Fruit fly (Drosophila melanogaster) whole organism, embryonic: ENCODE measurements around the gene Rbp.

Experiments
- Ada2b ChIP-seq: fragments of 200-800 bp; sonication (Bioruptor generic); IDR thresholded peaks from 2 replicates; pipeline ENCODE4 v1.3.6; 2022; ENCODE audit warnings: missing biosample characterization, missing genetic modification characterization
- Atf-2 ChIP-seq: fragments of 200-800 bp; sonication (Bioruptor generic); optimal IDR thresholded peaks from 2 replicates; lab custom pipeline; 2016; ENCODE audit warnings: missing biosample characterization, missing genetic modification characterization
- Bgb ChIP-seq: fragments of 200-800 bp; sonication (Bioruptor generic); IDR thresholded peaks from 2 replicates; pipeline ENCODE4 v1.3.6; 2022; ENCODE audit warnings: missing biosample characterization, missing genetic modification characterization; ENCODE audit not compliant: partially characterized antibody
- Bteb2 ChIP-seq: fragments of 200-800 bp; sonication (Bioruptor generic); optimal IDR thresholded peaks from 2 replicates; lab custom pipeline; 2016; ENCODE audit warnings: missing biosample characterization, missing genetic modification characterization
- CG10147 ChIP-seq: fragments of 200-800 bp; sonication (Bioruptor generic); optimal IDR thresholded peaks from 2 replicates; lab custom pipeline; 2019; ENCODE audit warnings: missing biosample characterization, mild to moderate bottlenecking, missing genetic modification characterization, moderate library complexity
- CG10321 ChIP-seq: fragments of 200-800 bp; sonication (Bioruptor generic); IDR thresholded peaks from 2 replicates; pipeline ENCODE4 v1.3.6; 2022; ENCODE audit warnings: missing biosample characterization, missing genetic modification characterization
- CG11247 ChIP-seq: fragments of 200-800 bp; sonication (Bioruptor generic); IDR thresholded peaks from 2 replicates; pipeline ENCODE4 v1.3.6; 2022; ENCODE audit warnings: missing biosample characterization, missing genetic modification characterization
- CG12769 ChIP-seq: fragments of 200-800 bp; sonication (Bioruptor generic); optimal IDR thresholded peaks from 2 replicates; lab custom pipeline; 2019; ENCODE audit warnings: missing biosample characterization, mild to moderate bottlenecking, missing genetic modification characterization, moderate library complexity
- CG14710 ChIP-seq: fragments of 200-800 bp; sonication (Bioruptor generic); optimal IDR thresholded peaks from 3 replicates; lab custom pipeline; 2019; ENCODE audit warnings: missing biosample characterization, mild to moderate bottlenecking, missing genetic modification characterization, moderate library complexity
- CG15479 ChIP-seq: fragments of 200-800 bp; sonication (Bioruptor generic); optimal IDR thresholded peaks from 3 replicates; lab custom pipeline; 2019; ENCODE audit warnings: missing biosample characterization, mild to moderate bottlenecking, missing genetic modification characterization, moderate library complexity
- CG15514 ChIP-seq: fragments of 200-800 bp; sonication (Bioruptor generic); optimal IDR thresholded peaks from 3 replicates; lab custom pipeline; 2017; ENCODE audit warnings: missing biosample characterization, missing genetic modification characterization, mild to moderate bottlenecking, moderate library complexity, missing genetic modification reagents
- CG16779 ChIP-seq: fragments of 200-800 bp; sonication (Bioruptor generic); IDR thresholded peaks from 2 replicates; pipeline ENCODE4 v1.3.6; 2022; ENCODE audit warnings: missing biosample characterization, missing genetic modification characterization
- CG16863 ChIP-seq: fragments of 200-800 bp; sonication (Bioruptor generic); optimal IDR thresholded peaks from 3 replicates; lab custom pipeline; 2016; ENCODE audit warnings: missing biosample characterization, missing genetic modification characterization
- CG17359 ChIP-seq: fragments of 200-800 bp; sonication (Bioruptor generic); optimal IDR thresholded peaks from 3 replicates; lab custom pipeline; 2018; ENCODE audit warnings: missing biosample characterization, mild to moderate bottlenecking, missing genetic modification characterization, moderate library complexity
- CG17612 ChIP-seq: fragments of 200-800 bp; sonication (Bioruptor generic); IDR thresholded peaks from 2 replicates; pipeline ENCODE4 v1.3.6; 2022; ENCODE audit warnings: missing biosample characterization, missing genetic modification characterization
- CG30431 ChIP-seq: fragments of 200-800 bp; sonication (Bioruptor generic); optimal IDR thresholded peaks from 2 replicates; lab custom pipeline; 2017; ENCODE audit warnings: missing biosample characterization, missing genetic modification characterization
- CG6254 ChIP-seq: fragments of 200-800 bp; sonication (Bioruptor generic); optimal IDR thresholded peaks from 3 replicates; lab custom pipeline; 2017; ENCODE audit warnings: mild to moderate bottlenecking, missing biosample characterization, missing genetic modification reagents, missing genetic modification characterization
- CG7271 ChIP-seq: fragments of 200-800 bp; sonication (Bioruptor generic); optimal IDR thresholded peaks from 2 replicates; lab custom pipeline; 2018; ENCODE audit warnings: missing biosample characterization, mild to moderate bottlenecking, missing genetic modification characterization, moderate library complexity
- CG8924 ChIP-seq: fragments of 200-800 bp; optimal IDR thresholded peaks from 3 replicates; lab custom pipeline; 2019; ENCODE audit warnings: missing biosample characterization, mild to moderate bottlenecking, missing genetic modification characterization, moderate library complexity
- CG9437 ChIP-seq: fragments of 200-800 bp; sonication (Bioruptor generic); optimal IDR thresholded peaks from 2 replicates; lab custom pipeline; 2018; ENCODE audit warnings: missing biosample characterization, mild to moderate bottlenecking, missing genetic modification characterization
- CG9817 ChIP-seq: fragments of 200-800 bp; sonication (Bioruptor generic); optimal IDR thresholded peaks from 2 replicates; lab custom pipeline; 2018; ENCODE audit warnings: missing biosample characterization, mild to moderate bottlenecking, missing genetic modification characterization, moderate library complexity
- CoRest ChIP-seq: fragments of 200-800 bp; sonication (Bioruptor generic); optimal IDR thresholded peaks from 3 replicates; lab custom pipeline; 2018; ENCODE audit warnings: missing biosample characterization, mild to moderate bottlenecking, missing genetic modification characterization, moderate library complexity
- Drgx ChIP-seq: fragments of 200-800 bp; sonication (Bioruptor generic); IDR thresholded peaks from 2 replicates; pipeline ENCODE4 v1.3.6; 2022; ENCODE audit warnings: missing biosample characterization, missing genetic modification characterization
- Hey ChIP-seq: fragments of 200-800 bp; sonication (Bioruptor generic); optimal IDR thresholded peaks from 3 replicates; lab custom pipeline; 2018; ENCODE audit warnings: missing biosample characterization, mild to moderate bottlenecking, missing genetic modification characterization
- Hsf ChIP-seq: fragments of 200-800 bp; sonication (Bioruptor generic); optimal IDR thresholded peaks from 3 replicates; lab custom pipeline; 2016; ENCODE audit warnings: missing biosample characterization, missing genetic modification characterization
- MBD-R2 ChIP-seq: fragments of 200-800 bp; sonication (Bioruptor generic); IDR thresholded peaks from 2 replicates; pipeline ENCODE4 v1.3.6; 2022; ENCODE audit warnings: missing biosample characterization, missing genetic modification characterization
- MESR4 ChIP-seq: fragments of 200-800 bp; sonication (Bioruptor generic); optimal IDR thresholded peaks from 2 replicates; lab custom pipeline; 2018; ENCODE audit warnings: missing biosample characterization, mild to moderate bottlenecking, missing genetic modification characterization, moderate library complexity
- Med ChIP-seq: fragments of 200-800 bp; sonication (Bioruptor generic); peaks from one replicate; lab custom pipeline; 2016; ENCODE audit warnings: missing biosample characterization, missing genetic modification characterization, mild to moderate bottlenecking, inconsistent platforms, moderate library complexity
- NC2β ChIP-seq: fragments of 200-800 bp; sonication (Bioruptor generic); optimal IDR thresholded peaks from 2 replicates; lab custom pipeline; 2016; ENCODE audit warnings: missing biosample characterization, missing genetic modification characterization
- Nf-YC ChIP-seq: fragments of 200-800 bp; optimal IDR thresholded peaks from 3 replicates; lab custom pipeline; 2019; ENCODE audit warnings: missing biosample characterization, mild to moderate bottlenecking, missing genetic modification characterization, moderate library complexity
- Scr ChIP-seq: fragments of 200-800 bp; sonication (Bioruptor generic); IDR thresholded peaks from 2 replicates; pipeline ENCODE4 v1.3.6; 2022; ENCODE audit warnings: missing biosample characterization, missing genetic modification characterization; ENCODE audit not compliant: partially characterized antibody
- Side ChIP-seq: fragments of 200-800 bp; sonication (Bioruptor generic); optimal IDR thresholded peaks from 2 replicates; lab custom pipeline; 2016; ENCODE audit warnings: missing biosample characterization, missing genetic modification characterization
- Tbp ChIP-seq: fragments of >200 bp; optimal IDR thresholded peaks from 2 replicates; lab custom pipeline; 2018; ENCODE audit warnings: missing biosample characterization, missing genetic modification characterization
- Xrp1 ChIP-seq: fragments of 200-800 bp; sonication (Bioruptor generic); IDR thresholded peaks from 2 replicates; pipeline ENCODE4 v1.3.6; 2022; ENCODE audit warnings: missing biosample characterization, missing genetic modification characterization
- al ChIP-seq: fragments of 200-800 bp; sonication (Bioruptor generic); IDR thresholded peaks from 2 replicates; pipeline ENCODE4 v1.3.6; 2022; ENCODE audit warnings: missing biosample characterization, missing genetic modification characterization
- cas ChIP-seq: fragments of 200-800 bp; sonication (Bioruptor generic); IDR thresholded peaks from 2 replicates; pipeline ENCODE4 v1.3.6; 2022; ENCODE audit warnings: missing biosample characterization, missing genetic modification characterization
- gro ChIP-seq: fragments of 200-800 bp; sonication (Bioruptor generic); optimal IDR thresholded peaks from 2 replicates; lab custom pipeline; 2016; ENCODE audit warnings: missing biosample characterization, missing genetic modification characterization
- nerfin-2 ChIP-seq: fragments of 200-800 bp; sonication (Bioruptor generic); IDR thresholded peaks from 2 replicates; pipeline ENCODE4 v1.3.6; 2022; ENCODE audit warnings: missing biosample characterization, missing genetic modification characterization; ENCODE audit not compliant: partially characterized antibody
- nom ChIP-seq: fragments of 200-800 bp; sonication (Bioruptor generic); optimal IDR thresholded peaks from 2 replicates; lab custom pipeline; 2017; ENCODE audit warnings: missing biosample characterization, missing genetic modification characterization, mild to moderate bottlenecking, moderate library complexity, missing genetic modification reagents
- phol ChIP-seq: fragments of 200-800 bp; sonication (Bioruptor generic); optimal IDR thresholded peaks from 3 replicates; lab custom pipeline; 2018; ENCODE audit warnings: missing biosample characterization, mild to moderate bottlenecking, missing genetic modification characterization, moderate library complexity
- sima ChIP-seq: fragments of 200-800 bp; sonication (Bioruptor generic); optimal IDR thresholded peaks from 2 replicates; lab custom pipeline; 2016; ENCODE audit warnings: missing biosample characterization, missing genetic modification characterization
- sna ChIP-seq: fragments of 200-800 bp; sonication (Bioruptor generic); IDR thresholded peaks from 2 replicates; pipeline ENCODE4 v1.3.6; 2022; ENCODE audit warnings: missing biosample characterization, missing genetic modification characterization; ENCODE audit not compliant: partially characterized antibody
- tio ChIP-seq: fragments of 200-800 bp; sonication (Bioruptor generic); optimal IDR thresholded peaks from 2 replicates; lab custom pipeline; 2017; ENCODE audit warnings: missing biosample characterization, missing genetic modification characterization, inconsistent platforms
- tna ChIP-seq: fragments of 200-800 bp; sonication (Bioruptor generic); IDR thresholded peaks from 2 replicates; pipeline ENCODE4 v1.3.6; 2022; ENCODE audit warnings: missing biosample characterization, missing genetic modification characterization; ENCODE audit not compliant: partially characterized antibody
- unpg ChIP-seq: fragments of 200-800 bp; sonication (Bioruptor generic); optimal IDR thresholded peaks from 3 replicates; lab custom pipeline; 2018; ENCODE audit warnings: missing biosample characterization, mild to moderate bottlenecking, missing genetic modification characterization, moderate library complexity
- wek ChIP-seq: fragments of 200-800 bp; sonication (Bioruptor generic); optimal IDR thresholded peaks from 3 replicates; lab custom pipeline; 2018; ENCODE audit warnings: missing biosample characterization, mild to moderate bottlenecking, missing genetic modification characterization, moderate library complexity
- wor ChIP-seq: fragments of 200-800 bp; sonication (Bioruptor generic); IDR thresholded peaks from 2 replicates; pipeline ENCODE4 v1.3.6; 2022; ENCODE audit warnings: missing biosample characterization, missing genetic modification characterization
- zf30C ChIP-seq: fragments of 200-800 bp; sonication (Bioruptor generic); optimal IDR thresholded peaks from 3 replicates; lab custom pipeline; 2018; ENCODE audit warnings: missing biosample characterization, mild to moderate bottlenecking, missing genetic modification characterization

The Rbp gene

dm6 chr3R:15356645-15357431 is 17.6 kb upstream of the Rbp start, which contains the start of the genes Atg4b and Hibch (continued):
- peak; percentile 70 for TF ChIP-seq CG6254
- TF ChIP-seq nerfin-2 (GFP tag; lab: Robert Waterston, UW): no peak
- peak; percentile 75 for TF ChIP-seq nom (GFP tag; lab: Kevin White, UChicago)
- TF ChIP-seq CG15514: peak; percentile 84
- TF ChIP-seq Nf-YC (tag; lab: Kevin White, UChicago): peak; percentile 87
- peak; percentile 79 for TF ChIP-seq Ada2b (GFP tag; lab: Robert Waterston, UW)
- TF ChIP-seq gro (GFP tag; lab: Kevin White, UChicago): no peak
- TF ChIP-seq CG16863 (GFP tag; lab: Kevin White, UChicago): peak; percentile 0
- peak; percentile 58 for TF ChIP-seq Hsf (GFP tag; lab: Kevin White, UChicago)
- peak; percentile 91 for TF ChIP-seq CG14710 (tag; lab: Kevin White, UChicago)
- peak; percentile 70 for TF ChIP-seq Med (GFP tag; lab: Kevin White, UChicago)
- no peak for TF ChIP-seq Atf-2 (GFP tag; lab: Kevin White, UChicago)
- TF ChIP-seq CG15479 (GFP tag; lab: Kevin White, UChicago): peak; percentile 62
- peak; percentile 70 for TF ChIP-seq CG30431
- TF ChIP-seq Tbp (GFP tag; lab: Kevin White, UChicago): no peak
- TF ChIP-seq Xrp1 (GFP tag; lab: Robert Waterston, UW): peak; percentile 86
- TF ChIP-seq CG17612 (GFP tag; lab: Robert Waterston, UW): peak; percentile 66; the same call in 1 of the 2 replicates
- peak; percentile 87 for TF ChIP-seq MBD-R2 (GFP tag; lab: Robert Waterston, UW)
- TF ChIP-seq CG9437 (GFP tag; lab: Kevin White, UChicago): peak; percentile 72
- no peak for TF ChIP-seq sna (GFP tag; lab: Robert Waterston, UW)
- peak; percentile 80 for TF ChIP-seq unpg
- peak; percentile 18; the same call in 1 of the 2 replicates for TF ChIP-seq wor (GFP tag; lab: Robert Waterston, UW)
- TF ChIP-seq CG12769: no peak
- TF ChIP-seq CG16779 (GFP tag; lab: Robert Waterston, UW): 0 out of 2 replicates have a peak, but pooled peaks have one; percentile 27
- TF ChIP-seq Scr (GFP tag; lab: Robert Waterston, UW): peak; percentile 22; the same call in 1 of the 2 replicates
- peak; percentile 90 for TF ChIP-seq CG9817 (tag; lab: Kevin White, UChicago)
- TF ChIP-seq CG11247 (GFP tag; lab: Robert Waterston, UW): peak; percentile 65
- TF ChIP-seq phol (tag; lab: Kevin White, UChicago): peak; percentile 85
- TF ChIP-seq Side (GFP tag; lab: Kevin White, UChicago): no peak
- no peak for TF ChIP-seq Bgb (GFP tag; lab: Robert Waterston, UW)
- peak; percentile 83 for TF ChIP-seq CG17359 (tag; lab: Kevin White, UChicago)
- no peak for TF ChIP-seq sima
- no peak for TF ChIP-seq tio (GFP tag; lab: Kevin White, UChicago)
- TF ChIP-seq zf30C (GFP tag; lab: Kevin White, UChicago): no peak
- TF ChIP-seq CG7271: no peak
- TF ChIP-seq Bteb2 (GFP tag; lab: Kevin White, UChicago): peak; percentile 16
- peak; percentile 79 for TF ChIP-seq MESR4 (GFP tag; lab: Kevin White, UChicago)
- TF ChIP-seq CG10321 (GFP tag; lab: Robert Waterston, UW): no peak
- TF ChIP-seq Drgx (GFP tag; lab: Robert Waterston, UW): peak; percentile 72
- peak; percentile 78 for TF ChIP-seq al (GFP tag; lab: Robert Waterston, UW)
- peak; percentile 91 for TF ChIP-seq CG8924 (tag; lab: Kevin White, UChicago)
- TF ChIP-seq tna (GFP tag; lab: Robert Waterston, UW): no peak
- TF ChIP-seq cas (GFP tag; lab: Robert Waterston, UW): peak; percentile 69; the same call in 1 of the 2 replicates
- peak; percentile 31 for TF ChIP-seq Hey (tag; lab: Kevin White, UChicago)
- peak; percentile 85 for TF ChIP-seq CG10147 (GFP tag; lab: Kevin White, UChicago)
- no peak for TF ChIP-seq NC2β (GFP tag; lab: Kevin White, UChicago)
- peak; percentile 93 for TF ChIP-seq CoRest (tag; lab: Kevin White, UChicago)
- TF ChIP-seq wek (GFP tag; lab: Kevin White, UChicago): peak; percentile 79
